Fruit fly (Drosophila melanogaster): Measurements from ENCODE around the gene mrva.

- TF ChIP-seq tai (GFP tag; optimal IDR thresholded peaks at IDR 0.05) = no peak
- no peak for TF ChIP-seq jim (GFP tag; optimal IDR thresholded peaks at IDR 0.05)
Measured at dm6 chr3L:7367798-7368678, 39.4 kb upstream of the mrva start.
